Worm (Caenorhabditis elegans) whole organism, L3 larva: Measurements from ENCODE around the gene F29A7.6.

Experiments
- ZK546.5 ChIP-seq: sonication (generic microtip); optimal IDR thresholded peaks from 2 replicates; lab custom pipeline; 2017; ENCODE audit warnings: missing biosample characterization, missing genetic modification characterization
- aly-2 ChIP-seq: fragments of 150-350 bp; optimal IDR thresholded peaks from 2 replicates; lab custom pipeline; 2014; ENCODE audit warnings: missing biosample characterization, missing genetic modification characterization
- ama-1 ChIP-seq: fragments of 150-350 bp; optimal IDR thresholded peaks from 2 replicates; lab custom pipeline; 2018
- elt-1 ChIP-seq: fragments of 150-350 bp; optimal IDR thresholded peaks from 2 replicates; lab custom pipeline; 2014; ENCODE audit warnings: missing biosample characterization, missing genetic modification characterization
- fkh-10 ChIP-seq: sonication (generic microtip); optimal IDR thresholded peaks from 2 replicates; lab custom pipeline; 2017; ENCODE audit warnings: missing biosample characterization, missing genetic modification reagents, missing genetic modification characterization
- fkh-2 ChIP-seq: fragments of 150-350 bp; optimal IDR thresholded peaks from 2 replicates; lab custom pipeline; 2014; ENCODE audit warnings: missing biosample characterization, missing genetic modification reagents, missing genetic modification characterization
- lin-39 ChIP-seq: fragments of 150-350 bp; optimal IDR thresholded peaks from 2 replicates; lab custom pipeline; 2018; ENCODE audit warnings: missing biosample characterization, missing genetic modification reagents, missing genetic modification characterization
- nfya-1 ChIP-seq: sonication (generic microtip); optimal IDR thresholded peaks from 2 replicates; lab custom pipeline; 2017; ENCODE audit warnings: missing genetic modification characterization, mild to moderate bottlenecking, missing compliant biosample characterization, antibody characterized with exemption, moderate library complexity; ENCODE audit not compliant: insufficient read depth
- nhr-28 ChIP-seq: fragments of 150-350 bp; optimal IDR thresholded peaks from 2 replicates; lab custom pipeline; 2014; ENCODE audit warnings: missing biosample characterization, missing genetic modification characterization
- nhr-77 ChIP-seq: fragments of 150-350 bp; optimal IDR thresholded peaks from 2 replicates; lab custom pipeline; 2014; ENCODE audit warnings: missing biosample characterization, missing genetic modification characterization
- skn-1 ChIP-seq: fragments of 150-350 bp; optimal IDR thresholded peaks from 2 replicates; lab custom pipeline; 2014; ENCODE audit warnings: missing biosample characterization, missing genetic modification characterization
- unc-62 ChIP-seq: fragments of 150-350 bp; sonication (generic microtip); optimal IDR thresholded peaks from 4 replicates; lab custom pipeline; 2014; ENCODE audit warnings: missing biosample characterization, missing genetic modification reagents, missing genetic modification characterization

ce11 chrII:2736156-2736728, 16.2 kb downstream of the F29A7.6 start, which contains the start of gene T05A8.8:
- TF ChIP-seq unc-62 (GFP tag; lab: Kevin White, UChicago) (no peak), aly-2 (tag; lab: Kevin White, UChicago) (no peak), ama-1 (lab: Kevin White, UChicago) (no peak), fkh-10 (no peak), elt-1 (tag; lab: Kevin White, UChicago) (no peak), fkh-2 (tag; lab: Kevin White, UChicago) (no peak), ZK546.5 (tag; lab: Kevin White, UChicago) (no peak), skn-1 (tag; lab: Kevin White, UChicago) (no peak), nhr-28 (no peak), lin-39 (no peak), nhr-77 (tag; lab: Kevin White, UChicago) (no peak), nfya-1 (tag; lab: Kevin White, UChicago) (no peak)
